Worm (Caenorhabditis elegans): ENCODE data around the gene mrps-11.

mrps-11 gene

ce11 chrV:12534941-12535340, 40.5 kb upstream of the mrps-11 start:
- TF ChIP-seq aly-2 (tag; optimal IDR thresholded peaks at IDR 0.05) = no peak
- TF ChIP-seq ztf-1 (GFP tag; conservative IDR thresholded peaks at IDR 0.05) = no peak
- TF ChIP-seq ztf-4 (tag; optimal IDR thresholded peaks at IDR 0.05) = no peak
- no peak for TF ChIP-seq elt-3 (tag; optimal IDR thresholded peaks at IDR 0.05)
- TF ChIP-seq ztf-11 (tag; optimal IDR thresholded peaks at IDR 0.05) = no peak
- TF ChIP-seq ZK546.5 (tag; optimal IDR thresholded peaks at IDR 0.05) = no peak
- TF ChIP-seq alr-1 (tag; optimal IDR thresholded peaks at IDR 0.05) = no peak
- no peak for TF ChIP-seq nhr-77 (tag; optimal IDR thresholded peaks at IDR 0.05)
- TF ChIP-seq unc-55 (GFP tag; optimal IDR thresholded peaks at IDR 0.05) = no peak
- no peak for TF ChIP-seq nhr-6 (tag; optimal IDR thresholded peaks at IDR 0.05)
- no peak for TF ChIP-seq crh-2 (tag; optimal IDR thresholded peaks at IDR 0.05)
- TF ChIP-seq F13H6.1 (tag; optimal IDR thresholded peaks at IDR 0.05) = no peak

ce11 chrV:12533635-12534150, 39.3 kb upstream of the mrps-11 start:
- peak; percentile 20 for TF ChIP-seq nhr-21 (tag; optimal IDR thresholded peaks at IDR 0.05)
- TF ChIP-seq blmp-1 (tag; optimal IDR thresholded peaks at IDR 0.05; ENCODE audit: insufficient read depth) = peak; percentile 88
- no peak for TF ChIP-seq nhr-11 (tag; optimal IDR thresholded peaks at IDR 0.05)
- peak; percentile 63 for TF ChIP-seq sma-3 (GFP tag; optimal IDR thresholded peaks at IDR 0.05)
- TF ChIP-seq nhr-25 (tag; optimal IDR thresholded peaks at IDR 0.05) = peak; percentile 63
- peak; percentile 13 for TF ChIP-seq crh-2 (tag; optimal IDR thresholded peaks at IDR 0.05)
- peak in 1 of 2 experiments; percentile 41 for TF ChIP-seq lsy-2 (tag; optimal IDR thresholded peaks at IDR 0.05)
- no peak for TF ChIP-seq elt-1 (tag; optimal IDR thresholded peaks at IDR 0.05)
- TF ChIP-seq sma-9 (GFP tag; optimal IDR thresholded peaks at IDR 0.05) = peak; percentile 44
- TF ChIP-seq sma-9 (tag; optimal IDR thresholded peaks at IDR 0.05) = no peak
- TF ChIP-seq egl-27 (tag; optimal IDR thresholded peaks at IDR 0.05) = peak; percentile 12
- TF ChIP-seq fos-1 (tag; optimal IDR thresholded peaks at IDR 0.05) = peak; percentile 8
- no peak for TF ChIP-seq lin-39 (tag; optimal IDR thresholded peaks at IDR 0.05)
- no peak for TF ChIP-seq unc-55 (GFP tag; optimal IDR thresholded peaks at IDR 0.05)
- TF ChIP-seq ceh-16 (tag; optimal IDR thresholded peaks at IDR 0.05) = peak; percentile 23

ce11 chrV:12532369-12532768, 37.9 kb upstream of the mrps-11 start:
- no peak for TF ChIP-seq gmeb-1 (tag; optimal IDR thresholded peaks at IDR 0.05)
- peak; percentile 66 for TF ChIP-seq fos-1 (tag; optimal IDR thresholded peaks at IDR 0.05)

- TF ChIP-seq nhr-21 (tag; optimal IDR thresholded peaks at IDR 0.05) (peak; percentile 39), sma-3 (GFP tag; optimal IDR thresholded peaks at IDR 0.05) (no peak), fos-1 (tag; optimal IDR thresholded peaks at IDR 0.05) (peak; percentile 46), blmp-1 (tag; optimal IDR thresholded peaks at IDR 0.05; ENCODE audit: insufficient read depth) (peak; percentile 16), C34F6.9 (tag; optimal IDR thresholded peaks at IDR 0.05) (peak; percentile 23), lin-13 (GFP tag; optimal IDR thresholded peaks at IDR 0.05) (no peak), dmd-4 (tag; optimal IDR thresholded peaks at IDR 0.05) (peak; percentile 23), lsy-2 (tag; optimal IDR thresholded peaks at IDR 0.05) (peak in 1 of 2 experiments; percentile 31), sma-9 (GFP tag; optimal IDR thresholded peaks at IDR 0.05) (peak; percentile 16), sma-9 (tag; optimal IDR thresholded peaks at IDR 0.05) (no peak)
These were observed 36.7 kb upstream of the mrps-11 start for ce11 chrV:12531084-12531483.

ce11 chrV:12530129-12530528, 35.7 kb upstream of the mrps-11 start:
- TF ChIP-seq C34F6.9 (tag; optimal IDR thresholded peaks at IDR 0.05) = peak; percentile 44
- peak; percentile 60 for TF ChIP-seq ceh-16 (tag; optimal IDR thresholded peaks at IDR 0.05)
- TF ChIP-seq crh-2 (tag; optimal IDR thresholded peaks at IDR 0.05) = peak; percentile 53
- no peak for TF ChIP-seq ztf-4 (tag; optimal IDR thresholded peaks at IDR 0.05)
- no peak for TF ChIP-seq fos-1 (tag; optimal IDR thresholded peaks at IDR 0.05)
- no peak for TF ChIP-seq aly-2 (tag; optimal IDR thresholded peaks at IDR 0.05)
- TF ChIP-seq unc-39 (tag; optimal IDR thresholded peaks at IDR 0.05) = no peak
- peak; percentile 49 for TF ChIP-seq F13H6.1 (tag; optimal IDR thresholded peaks at IDR 0.05)
- peak; percentile 48 for TF ChIP-seq sem-4 (tag; optimal IDR thresholded peaks at IDR 0.05)
- TF ChIP-seq sma-9 (GFP tag; optimal IDR thresholded peaks at IDR 0.05) = peak; percentile 24
- no peak for TF ChIP-seq sma-9 (tag; optimal IDR thresholded peaks at IDR 0.05)
- TF ChIP-seq Y55F3AM.14 (GFP tag; optimal IDR thresholded peaks at IDR 0.05) = peak; percentile 67
- TF ChIP-seq zag-1 (tag; optimal IDR thresholded peaks at IDR 0.05) = peak; percentile 30
- TF ChIP-seq egl-27 (tag; optimal IDR thresholded peaks at IDR 0.05) = peak; percentile 41
- peak; percentile 16 for TF ChIP-seq unc-55 (GFP tag; optimal IDR thresholded peaks at IDR 0.05)
- TF ChIP-seq lsy-2 (tag; optimal IDR thresholded peaks at IDR 0.05) = peak in 1 of 2 experiments; percentile 32

Measured in whole organism, L2 larva.